Fruit fly (Drosophila melanogaster) whole organism, prepupa: ENCODE measurements around the gene CG11598.

Experiments
- CG3032 ChIP-seq: fragments of 200-800 bp; optimal IDR thresholded peaks from 2 replicates; lab custom pipeline; 2019; ENCODE audit warnings: missing biosample characterization, mild to moderate bottlenecking, missing genetic modification characterization, moderate library complexity
- CG34406 ChIP-seq: fragments of 200-800 bp; sonication (Bioruptor generic); optimal IDR thresholded peaks from 3 replicates; lab custom pipeline; 2016; ENCODE audit warnings: missing biosample characterization, missing genetic modification characterization
- CG4318 ChIP-seq: fragments of 200-800 bp; sonication (Bioruptor generic); optimal IDR thresholded peaks from 3 replicates; lab custom pipeline; 2017; ENCODE audit warnings: missing biosample characterization, mild to moderate bottlenecking, missing genetic modification characterization
- CG6808 ChIP-seq: fragments of 200-800 bp; sonication (Bioruptor generic); optimal IDR thresholded peaks from 3 replicates; lab custom pipeline; 2017; ENCODE audit warnings: missing biosample characterization, missing genetic modification characterization, mild to moderate bottlenecking, moderate library complexity, missing genetic modification reagents
- CG6854 ChIP-seq: fragments of 200-800 bp; sonication (Bioruptor generic); optimal IDR thresholded peaks from 2 replicates; lab custom pipeline; 2017; ENCODE audit warnings: missing biosample characterization, mild to moderate bottlenecking, missing genetic modification characterization
- CG8119 ChIP-seq: fragments of 200-800 bp; sonication (Bioruptor generic); IDR thresholded peaks from 3 replicates; pipeline ENCODE4 v1.3.6; 2022; ENCODE audit warnings: missing biosample characterization, missing genetic modification characterization
- Eip75B ChIP-seq: fragments of 200-800 bp; sonication (Bioruptor generic); optimal IDR thresholded peaks from 3 replicates; lab custom pipeline; 2016; ENCODE audit warnings: missing biosample characterization, missing genetic modification characterization
- Gug ChIP-seq: fragments of 200-800 bp; sonication (Bioruptor generic); IDR thresholded peaks from 2 replicates; pipeline ENCODE4 v1.3.6; 2022; ENCODE audit warnings: missing biosample characterization, missing genetic modification characterization
- Hr39 ChIP-seq: fragments of 200-800 bp; sonication (Bioruptor generic); optimal IDR thresholded peaks from 2 replicates; lab custom pipeline; 2016; ENCODE audit warnings: missing biosample characterization, missing genetic modification characterization
- achi ChIP-seq: fragments of 200-800 bp; sonication (Bioruptor generic); optimal IDR thresholded peaks from 3 replicates; lab custom pipeline; 2016; ENCODE audit warnings: missing biosample characterization, missing genetic modification characterization
- dsx ChIP-seq: fragments of 200-800 bp; optimal IDR thresholded peaks from 3 replicates; lab custom pipeline; 2019; ENCODE audit warnings: missing biosample characterization, mild to moderate bottlenecking, missing genetic modification characterization, moderate library complexity; ENCODE audit not compliant: poor library complexity, severe bottlenecking

- TF ChIP-seq CG8119 (GFP tag; lab: Robert Waterston, UW) (no peak), CG3032 (tag; lab: Kevin White, UChicago) (peak; percentile 51), CG4318 (GFP tag; lab: Kevin White, UChicago) (no peak), CG6854 (no peak), CG6808 (GFP tag; lab: Kevin White, UChicago) (no peak), achi (GFP tag; lab: Kevin White, UChicago) (no peak), CG34406 (GFP tag; lab: Kevin White, UChicago) (no peak), dsx (GFP tag; lab: Kevin White, UChicago) (no peak), Gug (GFP tag; lab: Robert Waterston, UW) (no peak), Hr39 (peak; percentile 54), Eip75B (GFP tag; lab: Kevin White, UChicago) (peak; percentile 16)
Measured at dm6 chr3R:12627691-12628148, 7.0 kb upstream of the CG11598 start, which contains the start of the genes Vha55 and Snx3.
